Worm (Caenorhabditis elegans) whole organism, early embryonic: ENCODE data around the gene natc-1.

Experiments used
- B0310.2 ChIP-seq: sonication (generic microtip); optimal IDR thresholded peaks from 2 replicates; lab custom pipeline; 2016; ENCODE audit warnings: mild to moderate bottlenecking, missing genetic modification characterization, missing compliant biosample characterization
- F13C5.2 ChIP-seq: sonication (generic microtip); optimal IDR thresholded peaks from 2 replicates; lab custom pipeline; 2017; ENCODE audit warnings: mild to moderate bottlenecking, missing genetic modification characterization, inconsistent platforms, missing compliant biosample characterization
- aly-1 ChIP-seq: sonication (generic microtip); optimal IDR thresholded peaks from 2 replicates; lab custom pipeline; 2016; ENCODE audit warnings: missing genetic modification characterization, missing compliant biosample characterization
- ama-1 ChIP-seq: fragments of 150-350 bp; optimal IDR thresholded peaks from 2 replicates; lab custom pipeline; 2014
- ceh-36 ChIP-seq: sonication (generic microtip); optimal IDR thresholded peaks from 2 replicates; lab custom pipeline; 2016; ENCODE audit warnings: missing genetic modification characterization, inconsistent platforms, missing compliant biosample characterization
- ets-7 ChIP-seq: sonication (generic microtip); optimal IDR thresholded peaks from 2 replicates; lab custom pipeline; 2016; ENCODE audit warnings: missing genotype, missing genetic modification characterization, missing compliant biosample characterization
- flt-1 ChIP-seq: fragments of 200-800 bp; sonication (Bioruptor generic); IDR thresholded peaks from 2 replicates; pipeline ENCODE4 v1.3.6; 2022; ENCODE audit warnings: missing genetic modification characterization, missing compliant biosample characterization
- hmg-4 ChIP-seq: fragments of 200-800 bp; sonication (Bioruptor generic); optimal IDR thresholded peaks from 2 replicates; lab custom pipeline; 2018; ENCODE audit warnings: mild to moderate bottlenecking, missing genetic modification characterization, missing compliant biosample characterization
- hnd-1 ChIP-seq: sonication (generic microtip); optimal IDR thresholded peaks from 2 replicates; lab custom pipeline; 2016; ENCODE audit warnings: missing genetic modification characterization, missing compliant biosample characterization
- scrt-1 ChIP-seq: fragments of 200-800 bp; sonication (Bioruptor generic); IDR thresholded peaks from 2 replicates; pipeline ENCODE4 v1.3.6; 2022; ENCODE audit warnings: missing genetic modification characterization, missing compliant biosample characterization
- tbx-11 ChIP-seq: fragments of 200-800 bp; sonication (Bioruptor generic); IDR thresholded peaks from 2 replicates; pipeline ENCODE4 v1.3.6; 2022; ENCODE audit warnings: missing genetic modification characterization, missing compliant biosample characterization
- tbx-37 ChIP-seq: fragments of 200-800 bp; sonication (Bioruptor generic); conservative IDR thresholded peaks from 2 replicates; pipeline ENCODE4 v1.3.6; 2022; ENCODE audit warnings: missing genetic modification reagents, missing genetic modification characterization, missing compliant biosample characterization
- tra-4 ChIP-seq: sonication (generic microtip); optimal IDR thresholded peaks from 2 replicates; lab custom pipeline; 2017; ENCODE audit warnings: missing genetic modification characterization, missing compliant biosample characterization

- TF ChIP-seq flt-1 (GFP tag; lab: Robert Waterston, UW) (no peak), scrt-1 (GFP tag; lab: Robert Waterston, UW) (no peak), tra-4 (tag; lab: Kevin White, UChicago) (no peak), F13C5.2 (tag; lab: Kevin White, UChicago) (no peak), hnd-1 (no peak), tbx-11 (GFP tag; lab: Robert Waterston, UW) (no peak), ama-1 (lab: Kevin White, UChicago) (no peak), ceh-36 (tag; lab: Kevin White, UChicago) (no peak), aly-1 (no peak), B0310.2 (tag; lab: Kevin White, UChicago) (no peak), ets-7 (tag; lab: Kevin White, UChicago) (no peak), hmg-4 (GFP tag; lab: Kevin White, UChicago) (no peak), tbx-37 (GFP tag; lab: Robert Waterston, UW) (no peak)
Measured at ce11 chrV:8435292-8435691, 26.9 kb upstream of the natc-1 start.
